Worm (Caenorhabditis elegans) whole organism, L4 larva: ENCODE results near the gene scl-9.

Experiments
- lim-7 ChIP-seq: fragments of 200-800 bp; sonication (Bioruptor generic); IDR thresholded peaks from 2 replicates; pipeline ENCODE4 v1.3.6; 2022; ENCODE audit warnings: missing genetic modification characterization, missing compliant biosample characterization
- lin-13 ChIP-seq: fragments of 150-350 bp; optimal IDR thresholded peaks from 2 replicates; lab custom pipeline; 2014; ENCODE audit warnings: missing biosample characterization, missing genetic modification reagents, missing genetic modification characterization
- lin-39 ChIP-seq: fragments of 150-350 bp; optimal IDR thresholded peaks from 2 replicates; lab custom pipeline; 2014; ENCODE audit warnings: missing biosample characterization, missing genetic modification reagents, missing genetic modification characterization
- mdl-1 ChIP-seq, 2 experiments: fragments of 150-350 bp in 1 of 2; sonication (generic microtip) in 1 of 2; optimal IDR thresholded peaks; 2 replicates each; lab custom pipeline; 2014 to 2017; ENCODE audit warnings: missing biosample characterization in 2 of 2, missing genetic modification characterization in 2 of 2
- mxl-3 ChIP-seq: fragments of 200-800 bp; sonication (Bioruptor generic); optimal IDR thresholded peaks from 2 replicates; lab custom pipeline; 2018; ENCODE audit warnings: mild to moderate bottlenecking, missing genetic modification characterization, missing compliant biosample characterization
- nhr-10 ChIP-seq: fragments of 150-350 bp; optimal IDR thresholded peaks from 2 replicates; lab custom pipeline; 2014; ENCODE audit warnings: missing biosample characterization, missing genetic modification characterization
- nhr-11 ChIP-seq: fragments of 150-350 bp; optimal IDR thresholded peaks from 2 replicates; lab custom pipeline; 2014; ENCODE audit warnings: missing biosample characterization, missing genetic modification characterization
- nhr-77 ChIP-seq: fragments of 150-350 bp; optimal IDR thresholded peaks from 2 replicates; lab custom pipeline; 2014; ENCODE audit warnings: missing biosample characterization, missing genetic modification characterization
- ztf-7 ChIP-seq: fragments of 150-350 bp; optimal IDR thresholded peaks from 2 replicates; lab custom pipeline; 2014; ENCODE audit warnings: missing biosample characterization, missing genetic modification characterization

- TF ChIP-seq lin-13 (GFP tag; lab: Kevin White, UChicago): no peak
- no peak for TF ChIP-seq ztf-7 (tag; lab: Kevin White, UChicago)
- no peak for TF ChIP-seq nhr-10 (tag; lab: Kevin White, UChicago)
- TF ChIP-seq mdl-1 (tag; optimal IDR thresholded peaks at IDR 0.05; lab: Kevin White, UChicago): no peak
- no peak for TF ChIP-seq mxl-3 (GFP tag; lab: Kevin White, UChicago)
- no peak for TF ChIP-seq lin-39
- no peak for TF ChIP-seq nhr-11 (tag; lab: Kevin White, UChicago)
- no peak for TF ChIP-seq nhr-77
- no peak for TF ChIP-seq lim-7 (GFP tag; lab: Robert Waterston, UW)
Observed at ce11 chrIV:13042091-13042490, 4.9 kb upstream of the scl-9 start, which contains the start of gene amt-2.
